Worm (Caenorhabditis elegans): ENCODE measurements around the gene Y116F11A.3.

Gene Y116F11A.3

ce11 chrV:19779220-19779619, 50.4 kb downstream of the Y116F11A.3 start:
- TF ChIP-seq hsf-1 (GFP tag; IDR thresholded peaks at IDR 0.05) (peak; percentile 91), ceh-91 (GFP tag; IDR thresholded peaks at IDR 0.05) (no peak), lin-54 (GFP tag; optimal IDR thresholded peaks at IDR 0.05) (no peak)

Measured in whole organism, young adult.